Worm (Caenorhabditis elegans) whole organism, L4 larva: ENCODE results near the gene cpl-1.

Source experiments
- ces-1 ChIP-seq: fragments of 150-350 bp; sonication (generic microtip); optimal IDR thresholded peaks from 4 replicates; lab custom pipeline; 2014; ENCODE audit warnings: missing biosample characterization, missing genetic modification reagents, missing genetic modification characterization
- mxl-2 ChIP-seq: fragments of 200-800 bp; sonication (Bioruptor generic); conservative IDR thresholded peaks from 2 replicates; pipeline ENCODE4 v1.3.6; 2022; ENCODE audit warnings: missing genetic modification reagents, missing genetic modification characterization, missing compliant biosample characterization
- nhr-237 ChIP-seq: sonication (generic microtip); optimal IDR thresholded peaks from 2 replicates; lab custom pipeline; 2017; ENCODE audit warnings: missing biosample characterization, missing genetic modification characterization
- saeg-2 ChIP-seq: fragments of 200-800 bp; sonication (Bioruptor generic); IDR thresholded peaks from 2 replicates; pipeline ENCODE4 v1.3.6; 2022; ENCODE audit warnings: missing genetic modification reagents, missing genetic modification characterization, missing compliant biosample characterization
- zag-1 ChIP-seq: fragments of 150-350 bp; optimal IDR thresholded peaks from 2 replicates; lab custom pipeline; 2014; ENCODE audit warnings: missing biosample characterization, missing genetic modification characterization

DNA sequence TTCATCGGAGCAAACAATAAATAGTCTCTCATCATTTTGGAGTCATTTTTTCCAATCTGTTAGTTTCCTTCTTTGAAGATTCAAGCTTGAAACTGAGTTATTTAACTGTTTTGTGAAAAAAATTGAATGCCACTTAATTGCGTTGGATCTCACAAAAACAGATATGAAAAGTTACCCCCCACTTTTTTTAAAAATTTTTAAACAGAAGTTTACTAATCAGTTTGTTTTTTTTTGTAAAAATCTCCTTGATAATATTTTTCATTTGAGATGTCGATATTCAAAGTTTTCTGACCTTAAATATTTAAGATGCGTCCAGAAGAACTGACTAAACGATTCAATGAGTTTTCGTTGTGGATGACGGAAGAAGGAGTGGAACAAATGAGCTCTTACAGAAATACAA lies 11.2 kb upstream of the cpl-1 start, which contains the start of gene Y32B12C.1:
- TF ChIP-seq mxl-2 (GFP tag; lab: Robert Waterston, UW) (no peak), nhr-237 (tag; lab: Kevin White, UChicago) (no peak), zag-1 (tag; lab: Kevin White, UChicago) (no peak), saeg-2 (GFP tag; lab: Robert Waterston, UW) (no peak), ces-1 (GFP tag; lab: Kevin White, UChicago) (no peak)
